Worm (Caenorhabditis elegans) whole organism, late embryonic: ENCODE measurements around the gene picd-1.

Source experiments
- C38D4.7 ChIP-seq: fragments of 200-800 bp; sonication (Bioruptor generic); optimal IDR thresholded peaks from 2 replicates; lab custom pipeline; 2018; ENCODE audit warnings: mild to moderate bottlenecking, missing genetic modification characterization, moderate library complexity, missing compliant biosample characterization
- K02D7.2 ChIP-seq: sonication (generic microtip); optimal IDR thresholded peaks from 2 replicates; lab custom pipeline; 2017; ENCODE audit warnings: mild to moderate bottlenecking, missing genetic modification characterization, missing compliant biosample characterization
- T23F11.4 ChIP-seq: fragments of 200-800 bp; sonication (Bioruptor generic); optimal IDR thresholded peaks from 2 replicates; lab custom pipeline; 2018; ENCODE audit warnings: mild to moderate bottlenecking, missing genetic modification characterization, missing compliant biosample characterization
- Y22D7AL.16 ChIP-seq: sonication (generic microtip); optimal IDR thresholded peaks from 2 replicates; lab custom pipeline; 2016; ENCODE audit warnings: missing genetic modification characterization, missing compliant biosample characterization
- ahr-1 ChIP-seq: sonication (generic microtip); optimal IDR thresholded peaks from 2 replicates; lab custom pipeline; 2016; ENCODE audit warnings: missing genetic modification characterization, missing compliant biosample characterization
- ama-1 ChIP-seq: fragments of 150-350 bp; optimal IDR thresholded peaks from 2 replicates; lab custom pipeline; 2014
- ceh-14 ChIP-seq: sonication (generic microtip); optimal IDR thresholded peaks from 2 replicates; lab custom pipeline; 2016; ENCODE audit warnings: missing genotype, missing genetic modification characterization, missing compliant biosample characterization
- ceh-18 ChIP-seq: sonication (generic microtip); optimal IDR thresholded peaks from 2 replicates; lab custom pipeline; 2016; ENCODE audit warnings: missing genetic modification characterization, missing compliant biosample characterization
- ceh-2 ChIP-seq: sonication (generic microtip); optimal IDR thresholded peaks from 2 replicates; lab custom pipeline; 2016; ENCODE audit warnings: missing genotype, missing genetic modification characterization, missing compliant biosample characterization
- ceh-30 ChIP-seq: fragments of 150-350 bp; optimal IDR thresholded peaks from 2 replicates; lab custom pipeline; 2014; ENCODE audit warnings: missing biosample characterization, missing genetic modification characterization
- ceh-6 ChIP-seq: fragments of 200-800 bp; sonication (Bioruptor generic); optimal IDR thresholded peaks from 2 replicates; lab custom pipeline; 2018; ENCODE audit warnings: mild to moderate bottlenecking, missing genetic modification characterization, missing compliant biosample characterization
- dmd-4 ChIP-seq: sonication (generic microtip); optimal IDR thresholded peaks from 2 replicates; lab custom pipeline; 2016; ENCODE audit warnings: borderline replicate concordance, missing genetic modification characterization, missing compliant biosample characterization
- elt-2 ChIP-seq: sonication (generic microtip); optimal IDR thresholded peaks from 2 replicates; lab custom pipeline; 2016; ENCODE audit warnings: missing genetic modification reagents, missing genetic modification characterization, missing compliant biosample characterization
- ets-4 ChIP-seq: sonication (generic microtip); optimal IDR thresholded peaks from 2 replicates; lab custom pipeline; 2016; ENCODE audit warnings: missing genetic modification characterization, missing compliant biosample characterization
- eyg-1 ChIP-seq: sonication (generic microtip); optimal IDR thresholded peaks from 2 replicates; lab custom pipeline; 2016; ENCODE audit warnings: missing genotype, missing genetic modification characterization, missing compliant biosample characterization
- fkh-10 ChIP-seq: fragments of 150-350 bp; optimal IDR thresholded peaks from 2 replicates; lab custom pipeline; 2014; ENCODE audit warnings: missing biosample characterization, missing genetic modification reagents, missing genetic modification characterization
- fkh-6 ChIP-seq: sonication (generic microtip); optimal IDR thresholded peaks from 2 replicates; lab custom pipeline; 2016; ENCODE audit warnings: missing genetic modification characterization, missing compliant biosample characterization
- gmeb-2 ChIP-seq: sonication (generic microtip); optimal IDR thresholded peaks from 2 replicates; lab custom pipeline; 2016; ENCODE audit warnings: missing genetic modification characterization, inconsistent platforms, missing compliant biosample characterization
- hlh-15 ChIP-seq: sonication (generic microtip); optimal IDR thresholded peaks from 2 replicates; lab custom pipeline; 2016; ENCODE audit warnings: missing genetic modification characterization, missing compliant biosample characterization
- hlh-6 ChIP-seq: sonication (generic microtip); optimal IDR thresholded peaks from 2 replicates; lab custom pipeline; 2016; ENCODE audit warnings: missing genotype, missing genetic modification characterization, missing compliant biosample characterization
- lim-6 ChIP-seq: sonication (generic microtip); optimal IDR thresholded peaks from 2 replicates; lab custom pipeline; 2016; ENCODE audit warnings: missing genetic modification characterization, missing compliant biosample characterization
- madf-2 ChIP-seq: sonication (generic microtip); optimal IDR thresholded peaks from 2 replicates; lab custom pipeline; 2017; ENCODE audit warnings: missing genetic modification characterization, missing compliant biosample characterization
- mec-3 ChIP-seq: sonication (generic microtip); optimal IDR thresholded peaks from 2 replicates; lab custom pipeline; 2016; ENCODE audit warnings: borderline replicate concordance, missing genetic modification characterization, missing compliant biosample characterization
- nfya-1 ChIP-seq: sonication (generic microtip); optimal IDR thresholded peaks from 2 replicates; lab custom pipeline; 2017; ENCODE audit warnings: missing genetic modification characterization, mild to moderate bottlenecking, missing compliant biosample characterization, antibody characterized with exemption, moderate library complexity
- nhr-11 ChIP-seq: fragments of 150-350 bp; optimal IDR thresholded peaks from 2 replicates; lab custom pipeline; 2014; ENCODE audit warnings: missing biosample characterization, missing genetic modification characterization
- npax-4 ChIP-seq: sonication (generic microtip); optimal IDR thresholded peaks from 2 replicates; lab custom pipeline; 2016; ENCODE audit warnings: missing genetic modification characterization, missing compliant biosample characterization
- pax-1 ChIP-seq: fragments of 150-350 bp; optimal IDR thresholded peaks from 2 replicates; lab custom pipeline; 2014; ENCODE audit warnings: missing biosample characterization, missing genetic modification characterization
- pha-2 ChIP-seq: sonication (generic microtip); optimal IDR thresholded peaks from 2 replicates; lab custom pipeline; 2017; ENCODE audit warnings: mild to moderate bottlenecking, missing genetic modification characterization, missing compliant biosample characterization
- pqm-1 ChIP-seq: sonication (generic microtip); optimal IDR thresholded peaks from 2 replicates; lab custom pipeline; 2016; ENCODE audit warnings: missing genetic modification characterization, missing compliant biosample characterization
- rnt-1 ChIP-seq: sonication (generic microtip); optimal IDR thresholded peaks from 2 replicates; lab custom pipeline; 2016; ENCODE audit warnings: missing genetic modification characterization, missing compliant biosample characterization
- sox-2 ChIP-seq: fragments of 200-800 bp; sonication (Bioruptor generic); IDR thresholded peaks from 2 replicates; pipeline ENCODE4 v1.3.6; 2022; ENCODE audit warnings: missing genetic modification reagents, missing genetic modification characterization, missing compliant biosample characterization
- syd-9 ChIP-seq: sonication (generic microtip); optimal IDR thresholded peaks from 2 replicates; lab custom pipeline; 2016; ENCODE audit warnings: mild to moderate bottlenecking, missing genetic modification characterization, moderate library complexity, missing compliant biosample characterization
- tbx-2 ChIP-seq: sonication (generic microtip); optimal IDR thresholded peaks from 2 replicates; lab custom pipeline; 2016; ENCODE audit warnings: missing genetic modification characterization, missing compliant biosample characterization
- tbx-7 ChIP-seq: sonication (generic microtip); optimal IDR thresholded peaks from 2 replicates; lab custom pipeline; 2016; ENCODE audit warnings: missing genotype, missing genetic modification characterization, missing compliant biosample characterization
- ttx-3 ChIP-seq: sonication (generic microtip); optimal IDR thresholded peaks from 2 replicates; lab custom pipeline; 2016; ENCODE audit warnings: missing genetic modification reagents, missing genetic modification characterization, missing compliant biosample characterization
- unc-3 ChIP-seq, 2 experiments: fragments of 200-800 bp in 1 of 2; sonication (Bioruptor generic) in 1 of 2; sonication (generic microtip) in 1 of 2; conservative IDR thresholded peaks in 1 of 2; optimal IDR thresholded peaks in 1 of 2; 2 replicates each; pipeline versions ENCODE4 v1.3.6 to Lab custom; 2016 to 2022; ENCODE audit warnings: missing compliant biosample characterization in 2 of 2, missing genetic modification characterization in 2 of 2, missing genetic modification reagents in 1 of 2
- unc-42 ChIP-seq: sonication (generic microtip); optimal IDR thresholded peaks from 2 replicates; lab custom pipeline; 2016; ENCODE audit warnings: missing genotype, missing genetic modification characterization, missing compliant biosample characterization
- unc-86 ChIP-seq: sonication (generic microtip); optimal IDR thresholded peaks from 2 replicates; lab custom pipeline; 2016; ENCODE audit warnings: missing genetic modification characterization, missing compliant biosample characterization

The picd-1 gene

DNA sequence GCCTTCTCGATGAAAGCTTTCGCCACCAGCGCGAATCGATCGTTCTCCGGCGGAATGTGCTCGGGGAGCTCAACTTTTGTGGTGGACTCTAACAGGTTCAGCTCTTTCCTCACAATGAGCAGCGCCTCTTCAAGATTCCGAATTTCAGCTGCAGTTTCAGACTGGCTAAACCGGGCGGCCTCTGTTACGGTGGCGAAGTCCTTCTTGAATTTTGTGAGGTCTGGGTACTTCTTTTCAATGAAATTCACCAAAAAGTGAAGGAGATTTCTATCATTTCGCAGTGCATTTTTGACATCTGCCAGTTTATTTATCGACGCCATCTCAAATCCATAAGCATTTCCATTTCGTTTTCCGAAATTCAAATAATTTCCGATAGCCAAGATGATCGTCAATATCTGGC is 38.1 kb upstream of the picd-1 start:
- TF ChIP-seq nhr-11 (tag; lab: Kevin White, UChicago) (no peak), ttx-3 (no peak), Y22D7AL.16 (tag; lab: Kevin White, UChicago) (no peak), sox-2 (GFP tag; lab: Robert Waterston, UW) (no peak), tbx-2 (no peak), ama-1 (lab: Kevin White, UChicago) (no peak), ceh-2 (tag; lab: Kevin White, UChicago) (no peak), ceh-18 (no peak), madf-2 (tag; lab: Kevin White, UChicago) (no peak), ceh-6 (GFP tag; lab: Kevin White, UChicago) (no peak), eyg-1 (tag; lab: Kevin White, UChicago) (no peak), hlh-6 (tag; lab: Kevin White, UChicago) (no peak), tbx-7 (tag; lab: Kevin White, UChicago) (no peak), elt-2 (tag; lab: Kevin White, UChicago) (no peak), pqm-1 (no peak), mec-3 (tag; lab: Kevin White, UChicago) (no peak), K02D7.2 (tag; lab: Kevin White, UChicago) (no peak), lim-6 (tag; lab: Kevin White, UChicago) (no peak), ceh-14 (tag; lab: Kevin White, UChicago) (no peak), unc-42 (no peak)

ce11 chrV:68112-68511 is 36.5 kb upstream of the picd-1 start:
- TF ChIP-seq syd-9 (tag; lab: Kevin White, UChicago) (no peak), unc-3 (GFP tag; conservative IDR thresholded peaks at IDR 0.05; lab: Robert Waterston, UW) (no peak), unc-3 (tag; optimal IDR thresholded peaks at IDR 0.05; lab: Kevin White, UChicago) (no peak), Y22D7AL.16 (tag; lab: Kevin White, UChicago) (no peak), ets-4 (tag; lab: Kevin White, UChicago) (no peak), ama-1 (lab: Kevin White, UChicago) (no peak), hlh-15 (tag; lab: Kevin White, UChicago) (no peak), dmd-4 (no peak)
- TF ChIP-seq, all 69 proteins: peak for 0

- no peak for TF ChIP-seq T23F11.4 (GFP tag; lab: Kevin White, UChicago)
- TF ChIP-seq fkh-10, result no peak
- no peak for TF ChIP-seq ahr-1 (tag; lab: Kevin White, UChicago)
- TF ChIP-seq madf-2 (tag; lab: Kevin White, UChicago), result no peak
- no peak for TF ChIP-seq gmeb-2 (tag; lab: Kevin White, UChicago)
- TF ChIP-seq ceh-30 (tag; lab: Kevin White, UChicago), result no peak
- TF ChIP-seq ets-4 (tag; lab: Kevin White, UChicago), result no peak
- no peak for TF ChIP-seq npax-4 (tag; lab: Kevin White, UChicago)
- no peak for TF ChIP-seq elt-2 (tag; lab: Kevin White, UChicago)
- TF ChIP-seq sox-2 (GFP tag; lab: Robert Waterston, UW), result no peak
- no peak for TF ChIP-seq unc-86 (tag; lab: Kevin White, UChicago)
- no peak for TF ChIP-seq pax-1 (tag; lab: Kevin White, UChicago)
- TF ChIP-seq ceh-14 (tag; lab: Kevin White, UChicago), result no peak
- no peak for TF ChIP-seq pha-2 (tag; lab: Kevin White, UChicago)
- TF ChIP-seq C38D4.7, result no peak
- no peak for TF ChIP-seq ama-1 (lab: Kevin White, UChicago)
- TF ChIP-seq fkh-6 (tag; lab: Kevin White, UChicago), result no peak
- TF ChIP-seq rnt-1 (tag; lab: Kevin White, UChicago), result no peak
- no peak for TF ChIP-seq nfya-1 (tag; lab: Kevin White, UChicago)
Measured at ce11 chrV:83732-84131, 20.9 kb upstream of the picd-1 start, which contains the start of gene daam-1. Gene daam-1, minus strand, starts transcription at chrV:83832.
